Worm (Caenorhabditis elegans) whole organism, early embryonic: ENCODE measurements around the gene dos-2.

ENCODE experiments used
- aly-1 ChIP-seq: sonication (generic microtip); optimal IDR thresholded peaks from 2 replicates; lab custom pipeline; 2016; ENCODE audit warnings: missing genetic modification characterization, missing compliant biosample characterization
- ama-1 ChIP-seq: fragments of 150-350 bp; optimal IDR thresholded peaks from 2 replicates; lab custom pipeline; 2014
- ceh-13 ChIP-seq: fragments of 200-800 bp; sonication (Bioruptor generic); optimal IDR thresholded peaks from 2 replicates; lab custom pipeline; 2018; ENCODE audit warnings: mild to moderate bottlenecking, missing genetic modification characterization, missing compliant biosample characterization
- sea-1 ChIP-seq: fragments of 200-800 bp; sonication (Bioruptor generic); conservative IDR thresholded peaks from 2 replicates; pipeline ENCODE4 v1.3.6; 2022; ENCODE audit warnings: missing genetic modification characterization, missing compliant biosample characterization
- tbx-37 ChIP-seq: fragments of 200-800 bp; sonication (Bioruptor generic); conservative IDR thresholded peaks from 2 replicates; pipeline ENCODE4 v1.3.6; 2022; ENCODE audit warnings: missing genetic modification reagents, missing genetic modification characterization, missing compliant biosample characterization

- no peak for TF ChIP-seq sea-1 (GFP tag; lab: Robert Waterston, UW)
- no peak for TF ChIP-seq ceh-13
- no peak for TF ChIP-seq aly-1 (tag; lab: Kevin White, UChicago)
- TF ChIP-seq tbx-37 (GFP tag; lab: Robert Waterston, UW) = no peak
- no peak for TF ChIP-seq ama-1 (lab: Kevin White, UChicago)
Observed at ce11 chrII:3999537-3999936, 23.5 kb downstream of the dos-2 start.
